Fruit fly (Drosophila melanogaster) whole organism, embryonic: ENCODE data around the gene CG43675.

Experiments
- CG10431 ChIP-seq: fragments of 200-800 bp; sonication (Bioruptor generic); optimal IDR thresholded peaks from 3 replicates; lab custom pipeline; 2018; ENCODE audit warnings: missing biosample characterization, mild to moderate bottlenecking, missing genetic modification characterization
- CG11695 ChIP-seq: fragments of 200-800 bp; sonication (Bioruptor generic); IDR thresholded peaks from 3 replicates; pipeline ENCODE4 v1.3.6; 2022; ENCODE audit warnings: missing biosample characterization, missing genetic modification characterization
- CG13894 ChIP-seq: fragments of 200-800 bp; sonication (Bioruptor generic); optimal IDR thresholded peaks from 3 replicates; lab custom pipeline; 2018; ENCODE audit warnings: missing biosample characterization, mild to moderate bottlenecking, missing genetic modification characterization, moderate library complexity
- CG1603 ChIP-seq: fragments of 200-800 bp; sonication (Bioruptor generic); optimal IDR thresholded peaks from 2 replicates; lab custom pipeline; 2019; ENCODE audit warnings: missing biosample characterization, mild to moderate bottlenecking, missing genetic modification characterization, moderate library complexity
- CG1832 ChIP-seq: fragments of 200-800 bp; sonication (Bioruptor generic); optimal IDR thresholded peaks from 2 replicates; lab custom pipeline; 2017; ENCODE audit warnings: missing biosample characterization, mild to moderate bottlenecking, missing genetic modification characterization, inconsistent platforms
- CG18764 ChIP-seq: fragments of 200-800 bp; sonication (Bioruptor generic); optimal IDR thresholded peaks from 3 replicates; lab custom pipeline; 2016; ENCODE audit warnings: missing biosample characterization, missing genetic modification characterization
- CG3995 ChIP-seq: fragments of 200-800 bp; sonication (Bioruptor generic); optimal IDR thresholded peaks from 3 replicates; lab custom pipeline; 2016; ENCODE audit warnings: missing biosample characterization, missing genetic modification characterization
- CG42726 ChIP-seq: fragments of 200-800 bp; sonication (Bioruptor generic); IDR thresholded peaks from 2 replicates; pipeline ENCODE4 v1.3.6; 2022; ENCODE audit warnings: missing biosample characterization, missing genetic modification characterization; ENCODE audit not compliant: partially characterized antibody
- CG5953 ChIP-seq: fragments of 200-800 bp; sonication (Bioruptor generic); IDR thresholded peaks from 2 replicates; pipeline ENCODE4 v1.3.6; 2022; ENCODE audit warnings: missing biosample characterization, missing genetic modification characterization
- CG6765 ChIP-seq: fragments of 200-800 bp; sonication (Bioruptor generic); optimal IDR thresholded peaks from 3 replicates; lab custom pipeline; 2017; ENCODE audit warnings: missing biosample characterization, mild to moderate bottlenecking, missing genetic modification characterization
- CG6854 ChIP-seq: fragments of 200-800 bp; sonication (Bioruptor generic); optimal IDR thresholded peaks from 3 replicates; lab custom pipeline; 2017; ENCODE audit warnings: missing biosample characterization, mild to moderate bottlenecking, missing genetic modification characterization
- CG7372 ChIP-seq: fragments of 200-800 bp; sonication (Bioruptor generic); IDR thresholded peaks from 2 replicates; pipeline ENCODE4 v1.3.6; 2022; ENCODE audit warnings: missing biosample characterization, missing genetic modification characterization
- CG7556 ChIP-seq: fragments of 200-800 bp; sonication (Bioruptor generic); optimal IDR thresholded peaks from 2 replicates; lab custom pipeline; 2017; ENCODE audit warnings: missing biosample characterization, mild to moderate bottlenecking, missing genetic modification characterization
- CG7987 ChIP-seq: fragments of 200-800 bp; sonication (Bioruptor generic); optimal IDR thresholded peaks from 2 replicates; lab custom pipeline; 2018; ENCODE audit warnings: missing biosample characterization, mild to moderate bottlenecking, missing genetic modification characterization, moderate library complexity
- Dbx ChIP-seq: fragments of 200-800 bp; sonication (Bioruptor generic); IDR thresholded peaks from 3 replicates; pipeline ENCODE4 v1.3.6; 2022; ENCODE audit warnings: missing biosample characterization, missing genetic modification characterization
- E2f2 ChIP-seq: fragments of 200-800 bp; sonication (Bioruptor generic); IDR thresholded peaks from 2 replicates; pipeline ENCODE4 v1.3.6; 2022; ENCODE audit warnings: missing biosample characterization, missing genetic modification characterization
- GATAe ChIP-seq: fragments of 200-800 bp; sonication (Bioruptor generic); conservative IDR thresholded peaks from 2 replicates; pipeline ENCODE4 v1.3.6; 2022; ENCODE audit warnings: missing biosample characterization, missing genetic modification characterization
- H2.0 ChIP-seq: fragments of 200-800 bp; sonication (Bioruptor generic); IDR thresholded peaks from 2 replicates; pipeline ENCODE4 v1.3.6; 2022; ENCODE audit warnings: missing biosample characterization, missing genetic modification characterization
- HLH54F ChIP-seq: fragments of 200-800 bp; sonication (Bioruptor generic); optimal IDR thresholded peaks from 3 replicates; lab custom pipeline; 2016; ENCODE audit warnings: missing biosample characterization, missing genetic modification characterization
- Lpt ChIP-seq: fragments of >200 bp; optimal IDR thresholded peaks from 2 replicates; lab custom pipeline; 2018; ENCODE audit warnings: missing biosample characterization, missing genetic modification characterization
- MESR4 ChIP-seq: fragments of 200-800 bp; sonication (Bioruptor generic); optimal IDR thresholded peaks from 2 replicates; lab custom pipeline; 2018; ENCODE audit warnings: missing biosample characterization, mild to moderate bottlenecking, missing genetic modification characterization, moderate library complexity
- Mrtf ChIP-seq: fragments of 200-800 bp; sonication (Bioruptor generic); IDR thresholded peaks from 3 replicates; pipeline ENCODE4 v1.3.6; 2022; ENCODE audit warnings: missing biosample characterization, missing genetic modification characterization
- NC2α ChIP-seq: fragments of 200-800 bp; sonication (Bioruptor generic); optimal IDR thresholded peaks from 2 replicates; lab custom pipeline; 2016; ENCODE audit warnings: missing biosample characterization, missing genetic modification characterization
- Optix ChIP-seq: fragments of 200-800 bp; sonication (Bioruptor generic); IDR thresholded peaks from 3 replicates; pipeline ENCODE4 v1.3.6; 2022; ENCODE audit warnings: missing biosample characterization, missing genetic modification characterization
- Poxn ChIP-seq: fragments of 200-800 bp; sonication (Bioruptor generic); IDR thresholded peaks from 2 replicates; pipeline ENCODE4 v1.3.6; 2022; ENCODE audit warnings: missing biosample characterization, missing genetic modification characterization
- cg ChIP-seq: fragments of 200-800 bp; sonication (Bioruptor generic); optimal IDR thresholded peaks from 3 replicates; lab custom pipeline; 2019; ENCODE audit warnings: missing biosample characterization, mild to moderate bottlenecking, missing genetic modification characterization, moderate library complexity
- croc ChIP-seq: fragments of 200-800 bp; sonication (Bioruptor generic); conservative IDR thresholded peaks from 3 replicates; pipeline ENCODE4 v1.3.6; 2022; ENCODE audit warnings: missing biosample characterization, missing genetic modification characterization
- disco-r ChIP-seq: fragments of 200-800 bp; sonication (Bioruptor generic); optimal IDR thresholded peaks from 2 replicates; lab custom pipeline; 2016; ENCODE audit warnings: missing biosample characterization, missing genetic modification characterization
- ems ChIP-seq: fragments of 200-800 bp; sonication (Bioruptor generic); optimal IDR thresholded peaks from 3 replicates; lab custom pipeline; 2016; ENCODE audit warnings: missing biosample characterization, missing genetic modification characterization
- exex ChIP-seq: fragments of 200-800 bp; sonication (Bioruptor generic); optimal IDR thresholded peaks from 4 replicates; lab custom pipeline; 2018; ENCODE audit warnings: missing biosample characterization, mild to moderate bottlenecking, missing genetic modification characterization, moderate library complexity
- grau ChIP-seq: fragments of 200-800 bp; optimal IDR thresholded peaks from 3 replicates; lab custom pipeline; 2019; ENCODE audit warnings: missing biosample characterization, mild to moderate bottlenecking, missing genetic modification characterization, moderate library complexity
- grn ChIP-seq: fragments of 200-800 bp; sonication (Bioruptor generic); optimal IDR thresholded peaks from 3 replicates; lab custom pipeline; 2017; ENCODE audit warnings: missing biosample characterization, missing genetic modification characterization
- hkb ChIP-seq, 2 experiments: fragments of 200-800 bp in 1 of 2; fragments of >200 bp in 1 of 2; sonication (Bioruptor generic) in 1 of 2; IDR thresholded peaks in 1 of 2; optimal IDR thresholded peaks in 1 of 2; 2 replicates each; pipeline versions ENCODE4 v1.3.6 to Lab custom; 2017 to 2022; ENCODE audit warnings: missing biosample characterization in 1 of 2, missing genetic modification characterization in 1 of 2
- jigr1 ChIP-seq: fragments of 200-800 bp; sonication (Bioruptor generic); IDR thresholded peaks from 3 replicates; pipeline ENCODE4 v1.3.6; 2022; ENCODE audit warnings: missing biosample characterization, missing genetic modification characterization
- mam ChIP-seq: fragments of 200-800 bp; sonication (Bioruptor generic); optimal IDR thresholded peaks from 3 replicates; lab custom pipeline; 2016; ENCODE audit warnings: missing biosample characterization, missing genetic modification characterization
- nmo ChIP-seq: fragments of 200-800 bp; sonication (Bioruptor generic); optimal IDR thresholded peaks from 2 replicates; lab custom pipeline; 2018; ENCODE audit warnings: missing biosample characterization, mild to moderate bottlenecking, missing genetic modification characterization, moderate library complexity
- pita ChIP-seq: fragments of 200-800 bp; sonication (Bioruptor generic); optimal IDR thresholded peaks from 2 replicates; lab custom pipeline; 2017; ENCODE audit warnings: missing biosample characterization, mild to moderate bottlenecking, missing genetic modification characterization
- pros ChIP-seq: fragments of 200-800 bp; sonication (Bioruptor generic); optimal IDR thresholded peaks from 3 replicates; lab custom pipeline; 2019; ENCODE audit warnings: missing biosample characterization, mild to moderate bottlenecking, missing genetic modification characterization, moderate library complexity
- ro ChIP-seq: fragments of 200-800 bp; sonication (Bioruptor generic); IDR thresholded peaks from 2 replicates; pipeline ENCODE4 v1.3.6; 2022; ENCODE audit warnings: missing biosample characterization, missing genetic modification characterization
- salm ChIP-seq: fragments of 200-800 bp; sonication (Bioruptor generic); optimal IDR thresholded peaks from 2 replicates; lab custom pipeline; 2018; ENCODE audit warnings: missing biosample characterization, mild to moderate bottlenecking, missing genetic modification characterization
- so ChIP-seq: fragments of 200-800 bp; sonication (Bioruptor generic); IDR thresholded peaks from 3 replicates; pipeline ENCODE4 v1.3.6; 2022; ENCODE audit warnings: missing biosample characterization, missing genetic modification characterization
- stc ChIP-seq: fragments of 200-800 bp; sonication (Bioruptor generic); IDR thresholded peaks from 2 replicates; pipeline ENCODE4 v1.3.6; 2022; ENCODE audit warnings: missing biosample characterization, missing genetic modification characterization
- sug ChIP-seq: fragments of 200-800 bp; optimal IDR thresholded peaks from 2 replicates; lab custom pipeline; 2019; ENCODE audit warnings: missing biosample characterization, mild to moderate bottlenecking, missing genetic modification characterization, moderate library complexity
- tll ChIP-seq, 2 experiments: fragments of 200-800 bp in 1 of 2; fragments of >200 bp in 1 of 2; sonication (Bioruptor generic) in 1 of 2; optimal IDR thresholded peaks; 2 replicates each; lab custom pipeline; 2017 to 2019; ENCODE audit warnings: missing biosample characterization in 2 of 2, missing genetic modification characterization in 2 of 2, mild to moderate bottlenecking in 1 of 2, moderate library complexity in 1 of 2
- toy ChIP-seq: fragments of 200-800 bp; sonication (Bioruptor generic); IDR thresholded peaks from 2 replicates; pipeline ENCODE4 v1.3.6; 2022; ENCODE audit warnings: missing biosample characterization, missing genetic modification characterization
- usp ChIP-seq: fragments of >200 bp; optimal IDR thresholded peaks from 2 replicates; lab custom pipeline; 2017; ENCODE audit warnings: missing biosample characterization, missing genetic modification characterization
- yki ChIP-seq: fragments of >200 bp; optimal IDR thresholded peaks from 3 replicates; lab custom pipeline; 2018

The CG43675 gene

dm6 chr3R:9328812-9329211 is 26.5 kb upstream of the CG43675 start (continued):
- TF ChIP-seq CG18764 (GFP tag; lab: Kevin White, UChicago) (no peak), CG1603 (peak; percentile 57), NC2α (GFP tag; lab: Kevin White, UChicago) (no peak), ems (GFP tag; lab: Kevin White, UChicago) (no peak), CG6854 (peak; percentile 69), H2.0 (GFP tag; lab: Robert Waterston, UW) (no peak), CG11695 (GFP tag; lab: Robert Waterston, UW) (no peak), jigr1 (no peak), pros (GFP tag; lab: Kevin White, UChicago) (no peak), croc (GFP tag; lab: Robert Waterston, UW) (no peak), salm (tag; lab: Kevin White, UChicago) (no peak), tll (GFP tag; optimal IDR thresholded peaks at IDR 0.05; lab: Kevin White, UChicago) (no peak), toy (GFP tag; lab: Robert Waterston, UW) (no peak), CG42726 (peak; percentile 78; the same call in 1 of the 2 replicates), Poxn (GFP tag; lab: Robert Waterston, UW) (no peak), E2f2 (peak; percentile 92), CG1832 (no peak), usp (GFP tag; lab: Kevin White, UChicago) (no peak), mam (no peak), CG6765 (GFP tag; lab: Kevin White, UChicago) (no peak), Dbx (GFP tag; lab: Robert Waterston, UW) (no peak), pita (peak; percentile 4), yki (lab: Kevin White, UChicago) (peak; percentile 17), CG13894 (no peak), CG7372 (no peak), nmo (GFP tag; lab: Kevin White, UChicago) (peak; percentile 43)

dm6 chr3R:9330231-9330630 is 25.1 kb upstream of the CG43675 start, which contains the start of gene CG12951:
Gene CG12951 (minus strand): TSS chr3R:9330331.
- TF ChIP-seq CG5953 = 0 out of 2 replicates have a peak, but pooled peaks have one; percentile 10
- TF ChIP-seq ro = no peak
- TF ChIP-seq stc = no peak
- no peak for TF ChIP-seq so (GFP tag; lab: Robert Waterston, UW)
- TF ChIP-seq grau = no peak
- TF ChIP-seq sug (tag; lab: Kevin White, UChicago) = peak; percentile 52
- TF ChIP-seq Mrtf (GFP tag; lab: Robert Waterston, UW) = no peak
- no peak for TF ChIP-seq croc (GFP tag; lab: Robert Waterston, UW)
- no peak for TF ChIP-seq CG10431 (GFP tag; lab: Kevin White, UChicago)
- no peak for TF ChIP-seq HLH54F (GFP tag; lab: Kevin White, UChicago)
- no peak for TF ChIP-seq CG7987
- TF ChIP-seq CG7556 (GFP tag; lab: Kevin White, UChicago) = no peak
- no peak for TF ChIP-seq disco-r
- no peak for TF ChIP-seq Optix
- TF ChIP-seq, all 482 proteins: peak for 2

- TF ChIP-seq cg (GFP tag; lab: Kevin White, UChicago) (no peak), Lpt (GFP tag; lab: Kevin White, UChicago) (no peak), sug (tag; lab: Kevin White, UChicago) (peak; percentile 10), grn (peak; percentile 21), MESR4 (GFP tag; lab: Kevin White, UChicago) (no peak), GATAe (peak; percentile 26; the same call in 1 of the 2 replicates), exex (tag; lab: Kevin White, UChicago) (peak; percentile 93), CG3995 (GFP tag; lab: Kevin White, UChicago) (no peak), hkb (optimal IDR thresholded peaks at IDR 0.05; lab: Kevin White, UChicago) (peak; percentile 33), hkb (GFP tag; IDR thresholded peaks at IDR 0.05; lab: Robert Waterston, UW) (no peak)
Measured at dm6 chr3R:9331861-9332260, 23.4 kb upstream of the CG43675 start, which contains the start of gene CG16749. Gene CG16749 (minus strand): TSS chr3R:9331885.
